Worm (Caenorhabditis elegans) whole organism, L1 larva: ENCODE measurements around the gene F35C5.1.
A peak's percentile ranks its signal among the peaks of the same experiment; 100 is the strongest.

ENCODE experiments used
- C04F5.9 ChIP-seq: sonication (generic microtip); optimal IDR thresholded peaks from 2 replicates; lab custom pipeline; 2016; ENCODE audit warnings: missing genetic modification characterization, missing compliant biosample characterization
- F16B12.6 ChIP-seq: fragments of 150-350 bp; optimal IDR thresholded peaks from 2 replicates; lab custom pipeline; 2014; ENCODE audit warnings: missing biosample characterization, missing genetic modification characterization
- Y116A8C.19 ChIP-seq: sonication (generic microtip); optimal IDR thresholded peaks from 2 replicates; lab custom pipeline; 2016; ENCODE audit warnings: missing compliant biosample characterization, missing genetic modification characterization, borderline replicate concordance
- ama-1 ChIP-seq: fragments of 150-350 bp; optimal IDR thresholded peaks from 2 replicates; lab custom pipeline; 2014
- blmp-1 ChIP-seq: fragments of 150-350 bp; optimal IDR thresholded peaks from 2 replicates; lab custom pipeline; 2014; ENCODE audit warnings: missing biosample characterization, missing genetic modification characterization
- ceh-63 ChIP-seq: fragments of 200-800 bp; sonication (Bioruptor generic); optimal IDR thresholded peaks from 2 replicates; lab custom pipeline; 2018; ENCODE audit warnings: mild to moderate bottlenecking, missing genetic modification characterization, missing compliant biosample characterization
- ceh-8 ChIP-seq: fragments of 200-800 bp; sonication (Bioruptor generic); optimal IDR thresholded peaks from 2 replicates; lab custom pipeline; 2018; ENCODE audit warnings: mild to moderate bottlenecking, missing genetic modification characterization, moderate library complexity, missing compliant biosample characterization
- ceh-82 ChIP-seq, 3 experiments: fragments of 150-350 bp in 1 of 3; sonication (generic microtip) in 2 of 3; optimal IDR thresholded peaks; 2 replicates each; lab custom pipeline; 2014 to 2017; ENCODE audit warnings: missing biosample characterization in 3 of 3, missing genetic modification characterization in 3 of 3
- ceh-90 ChIP-seq: sonication (generic microtip); optimal IDR thresholded peaks from 2 replicates; lab custom pipeline; 2016; ENCODE audit warnings: missing genetic modification characterization, missing compliant biosample characterization
- dpl-1 ChIP-seq, 3 experiments: fragments of 150-350 bp in 2 of 3; sonication (generic microtip) in 1 of 3; optimal IDR thresholded peaks; 2 replicates each; lab custom pipeline; 2014 to 2017; ENCODE audit warnings: missing biosample characterization in 3 of 3, missing genetic modification characterization in 3 of 3, missing genetic modification reagents in 3 of 3
- efl-1 ChIP-seq, 4 experiments: fragments of 150-350 bp; optimal IDR thresholded peaks in 3 of 4; peaks in 1 of 4; 1 replicate in 1 of 4; 2 replicates in 3 of 4; lab custom pipeline; 2014; ENCODE audit warnings: missing biosample characterization in 2 of 4, missing genetic modification characterization in 2 of 4, missing genetic modification reagents in 2 of 4
- egl-13 ChIP-seq: sonication (generic microtip); optimal IDR thresholded peaks from 2 replicates; lab custom pipeline; 2016; ENCODE audit warnings: missing genotype, missing genetic modification reagents, missing genetic modification characterization, missing compliant biosample characterization
- egl-27 ChIP-seq, 2 experiments: fragments of 150-350 bp in 1 of 2; sonication (generic microtip); optimal IDR thresholded peaks; 3 replicates each; lab custom pipeline; 2017 to 2018; ENCODE audit warnings: missing biosample characterization in 2 of 2, missing genetic modification characterization in 2 of 2, missing genetic modification reagents in 2 of 2
- elt-2 ChIP-seq: sonication (generic microtip); optimal IDR thresholded peaks from 2 replicates; lab custom pipeline; 2016; ENCODE audit warnings: missing genetic modification characterization, mild to moderate bottlenecking, inconsistent platforms, missing compliant biosample characterization, missing genetic modification reagents
- elt-3 ChIP-seq, 6 experiments: fragments of 150-350 bp in 1 of 6; sonication (generic microtip); optimal IDR thresholded peaks; 2 replicates each; lab custom pipeline; 2017 to 2018; ENCODE audit warnings: missing biosample characterization in 6 of 6, missing genetic modification characterization in 6 of 6, inconsistent platforms in 1 of 6
- ets-5 ChIP-seq: fragments of 200-800 bp; sonication (Bioruptor generic); IDR thresholded peaks from 2 replicates; pipeline ENCODE4 v1.3.6; 2022; ENCODE audit warnings: missing genetic modification characterization, missing compliant biosample characterization
- fkh-4 ChIP-seq: sonication (generic microtip); optimal IDR thresholded peaks from 2 replicates; lab custom pipeline; 2016; ENCODE audit warnings: missing compliant biosample characterization, missing genetic modification characterization, borderline replicate concordance
- fos-1 ChIP-seq: fragments of 150-350 bp; optimal IDR thresholded peaks from 2 replicates; lab custom pipeline; 2014; ENCODE audit warnings: missing biosample characterization, missing genetic modification characterization
- grh-1 ChIP-seq: fragments of 200-800 bp; sonication (Bioruptor generic); IDR thresholded peaks from 2 replicates; pipeline ENCODE4 v1.3.6; 2022; ENCODE audit warnings: missing genetic modification reagents, missing genetic modification characterization, missing compliant biosample characterization
- hlh-4 ChIP-seq: sonication (generic microtip); optimal IDR thresholded peaks from 2 replicates; lab custom pipeline; 2016; ENCODE audit warnings: mild to moderate bottlenecking, missing genetic modification characterization, missing compliant biosample characterization
- isw-1 ChIP-seq: fragments of 200-800 bp; sonication (Bioruptor generic); IDR thresholded peaks from 2 replicates; pipeline ENCODE4 v1.3.6; 2022; ENCODE audit warnings: missing genetic modification characterization, missing compliant biosample characterization
- lin-35 ChIP-seq, 2 experiments: fragments of 150-350 bp; optimal IDR thresholded peaks; 2 replicates each; lab custom pipeline; 2014; ENCODE audit warnings: missing biosample characterization in 2 of 2, missing genetic modification characterization in 2 of 2, missing genetic modification reagents in 2 of 2
- lin-39 ChIP-seq: fragments of 150-350 bp; optimal IDR thresholded peaks from 2 replicates; lab custom pipeline; 2014; ENCODE audit warnings: missing biosample characterization, missing genetic modification reagents, missing genetic modification characterization
- lir-3 ChIP-seq: sonication (generic microtip); optimal IDR thresholded peaks from 2 replicates; lab custom pipeline; 2016; ENCODE audit warnings: mild to moderate bottlenecking, missing genetic modification characterization, moderate library complexity, missing compliant biosample characterization; ENCODE audit not compliant: poor library complexity
- lsy-2 ChIP-seq, 2 experiments: fragments of 150-350 bp; optimal IDR thresholded peaks; 2 replicates each; lab custom pipeline; 2014; ENCODE audit warnings: missing biosample characterization in 2 of 2, missing genetic modification characterization in 2 of 2
- mef-2 ChIP-seq: fragments of 150-350 bp; optimal IDR thresholded peaks from 2 replicates; lab custom pipeline; 2014; ENCODE audit warnings: missing biosample characterization, missing genetic modification characterization
- nhr-11 ChIP-seq: fragments of 150-350 bp; optimal IDR thresholded peaks from 2 replicates; lab custom pipeline; 2014; ENCODE audit warnings: missing biosample characterization, missing genetic modification characterization
- nhr-12 ChIP-seq: sonication (generic microtip); optimal IDR thresholded peaks from 2 replicates; lab custom pipeline; 2017; ENCODE audit warnings: missing biosample characterization, missing genetic modification characterization
- nhr-19 ChIP-seq: fragments of 200-800 bp; sonication (Bioruptor generic); conservative IDR thresholded peaks from 2 replicates; pipeline ENCODE4 v1.3.6; 2022; ENCODE audit warnings: missing genetic modification characterization, missing compliant biosample characterization
- nhr-20 ChIP-seq: sonication (generic microtip); optimal IDR thresholded peaks from 2 replicates; lab custom pipeline; 2016; ENCODE audit warnings: mild to moderate bottlenecking, missing genetic modification characterization, missing compliant biosample characterization
- nhr-237 ChIP-seq: fragments of 150-350 bp; optimal IDR thresholded peaks from 2 replicates; lab custom pipeline; 2014; ENCODE audit warnings: missing biosample characterization, missing genetic modification characterization
- nhr-28 ChIP-seq: fragments of 150-350 bp; optimal IDR thresholded peaks from 2 replicates; lab custom pipeline; 2014; ENCODE audit warnings: missing biosample characterization, missing genetic modification characterization
- nhr-47 ChIP-seq: sonication (generic microtip); optimal IDR thresholded peaks from 2 replicates; lab custom pipeline; 2016; ENCODE audit warnings: mild to moderate bottlenecking, missing genetic modification characterization, moderate library complexity, missing compliant biosample characterization
- nhr-71 ChIP-seq: sonication (generic microtip); optimal IDR thresholded peaks from 2 replicates; lab custom pipeline; 2016; ENCODE audit warnings: mild to moderate bottlenecking, missing genetic modification characterization, moderate library complexity, missing compliant biosample characterization
- nhr-84 ChIP-seq: sonication (generic microtip); optimal IDR thresholded peaks from 2 replicates; lab custom pipeline; 2017; ENCODE audit warnings: missing biosample characterization, missing genetic modification characterization
- nhr-85 ChIP-seq: sonication (generic microtip); peaks from one replicate; lab custom pipeline; 2016; ENCODE audit warnings: missing genetic modification characterization, inconsistent platforms, missing compliant biosample characterization
- pax-3 ChIP-seq: fragments of 200-800 bp; sonication (Bioruptor generic); optimal IDR thresholded peaks from 2 replicates; lab custom pipeline; 2018; ENCODE audit warnings: mild to moderate bottlenecking, missing genetic modification characterization, moderate library complexity, missing compliant biosample characterization
- pqm-1 ChIP-seq: sonication (generic microtip); optimal IDR thresholded peaks from 3 replicates; lab custom pipeline; 2017; ENCODE audit warnings: missing biosample characterization, missing genetic modification characterization
- snpc-4 ChIP-seq: fragments of 150-350 bp; optimal IDR thresholded peaks from 2 replicates; lab custom pipeline; 2014; ENCODE audit warnings: missing biosample characterization, missing genetic modification characterization
- snu-23 ChIP-seq: sonication (generic microtip); optimal IDR thresholded peaks from 2 replicates; lab custom pipeline; 2016; ENCODE audit warnings: missing genetic modification characterization, missing compliant biosample characterization
- tbx-2 ChIP-seq: sonication (generic microtip); optimal IDR thresholded peaks from 2 replicates; lab custom pipeline; 2016; ENCODE audit warnings: missing genetic modification characterization, missing compliant biosample characterization
- tlp-1 ChIP-seq: fragments of 150-350 bp; optimal IDR thresholded peaks from 2 replicates; lab custom pipeline; 2014; ENCODE audit warnings: missing biosample characterization, missing genetic modification characterization
- unc-86 ChIP-seq: sonication (generic microtip); optimal IDR thresholded peaks from 2 replicates; lab custom pipeline; 2016; ENCODE audit warnings: missing genetic modification characterization, missing compliant biosample characterization
- xbp-1 ChIP-seq: sonication (generic microtip); optimal IDR thresholded peaks from 2 replicates; lab custom pipeline; 2016; ENCODE audit warnings: missing genetic modification characterization, missing compliant biosample characterization
- zip-4 ChIP-seq: fragments of 200-800 bp; sonication (Bioruptor generic); optimal IDR thresholded peaks from 2 replicates; lab custom pipeline; 2018; ENCODE audit warnings: mild to moderate bottlenecking, missing genetic modification characterization, moderate library complexity, missing compliant biosample characterization

F35C5.1 gene

DNA sequence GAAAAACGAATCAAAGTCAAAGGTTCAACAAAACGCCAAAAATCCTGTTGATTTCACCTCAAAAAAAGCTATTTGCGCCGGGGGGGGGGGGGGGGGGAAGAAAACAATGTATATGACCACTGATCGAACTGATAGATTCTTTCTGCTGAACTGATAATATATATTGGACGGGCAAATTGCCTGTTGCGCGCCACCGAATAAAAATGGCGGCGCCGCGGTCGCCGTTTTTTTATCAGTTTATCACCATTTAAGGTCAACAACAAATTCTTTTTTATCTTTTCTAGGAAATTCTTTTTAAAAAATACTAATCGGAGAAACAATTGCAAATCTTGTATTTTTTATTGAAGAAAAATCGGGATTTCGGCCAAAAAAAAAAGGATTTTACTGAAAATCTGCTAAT, 846 bp upstream of the F35C5.1 start:
- no peak for TF ChIP-seq C04F5.9 (tag; lab: Kevin White, UChicago)
- TF ChIP-seq unc-86 (tag; lab: Kevin White, UChicago), result no peak
- peak; percentile 73 for TF ChIP-seq elt-2 (tag; lab: Kevin White, UChicago)
- TF ChIP-seq Y116A8C.19 (tag; lab: Kevin White, UChicago), result no peak
- TF ChIP-seq egl-27 (tag; optimal IDR thresholded peaks at IDR 0.05; lab: Kevin White, UChicago), result no peak
- peak in 1 of 6 experiments; percentile 70 for TF ChIP-seq elt-3 (tag; optimal IDR thresholded peaks at IDR 0.05; lab: Kevin White, UChicago)
- TF ChIP-seq nhr-237 (tag; lab: Kevin White, UChicago), result no peak
- peak; percentile 20 for TF ChIP-seq blmp-1 (tag; lab: Kevin White, UChicago)
- TF ChIP-seq pqm-1, result no peak
- TF ChIP-seq nhr-19 (GFP tag; lab: Robert Waterston, UW), result 0 out of 2 replicates have a peak, but pooled peaks have one; percentile 8
- TF ChIP-seq nhr-28 (tag; lab: Kevin White, UChicago), result no peak
- TF ChIP-seq fos-1, result no peak
- no peak for TF ChIP-seq pax-3 (tag; lab: Kevin White, UChicago)
- no peak for TF ChIP-seq xbp-1
- TF ChIP-seq mef-2 (tag; lab: Kevin White, UChicago), result no peak
- no peak for TF ChIP-seq ceh-63
- TF ChIP-seq isw-1, result no peak
- TF ChIP-seq F16B12.6 (tag; lab: Kevin White, UChicago), result no peak
- no peak for TF ChIP-seq nhr-12
- TF ChIP-seq ets-5 (GFP tag; lab: Robert Waterston, UW), result no peak
- TF ChIP-seq ceh-8 (GFP tag; lab: Kevin White, UChicago), result no peak
- TF ChIP-seq snpc-4, result no peak
- TF ChIP-seq nhr-20 (tag; lab: Kevin White, UChicago), result no peak
- no peak for TF ChIP-seq nhr-47 (tag; lab: Kevin White, UChicago)
- no peak for TF ChIP-seq ceh-90 (tag; lab: Kevin White, UChicago)
- TF ChIP-seq nhr-84 (tag; lab: Kevin White, UChicago), result no peak
- TF ChIP-seq nhr-11 (tag; lab: Kevin White, UChicago), result no peak
- TF ChIP-seq efl-1 (optimal IDR thresholded peaks at IDR 0.05; lab: Kevin White, UChicago), result no peak
- no peak for TF ChIP-seq efl-1 (GFP tag; optimal IDR thresholded peaks at IDR 0.05 in 1 of 2; lab: Kevin White, UChicago)
- no peak for TF ChIP-seq ceh-82 (tag; optimal IDR thresholded peaks at IDR 0.05; lab: Kevin White, UChicago)
- no peak for TF ChIP-seq lin-39 (tag; lab: Kevin White, UChicago)
- no peak for TF ChIP-seq lsy-2 (tag; optimal IDR thresholded peaks at IDR 0.05; lab: Kevin White, UChicago)
- no peak for TF ChIP-seq fkh-4 (tag; lab: Kevin White, UChicago)
- TF ChIP-seq tlp-1 (tag; lab: Kevin White, UChicago), result no peak
- no peak for TF ChIP-seq zip-4

DNA sequence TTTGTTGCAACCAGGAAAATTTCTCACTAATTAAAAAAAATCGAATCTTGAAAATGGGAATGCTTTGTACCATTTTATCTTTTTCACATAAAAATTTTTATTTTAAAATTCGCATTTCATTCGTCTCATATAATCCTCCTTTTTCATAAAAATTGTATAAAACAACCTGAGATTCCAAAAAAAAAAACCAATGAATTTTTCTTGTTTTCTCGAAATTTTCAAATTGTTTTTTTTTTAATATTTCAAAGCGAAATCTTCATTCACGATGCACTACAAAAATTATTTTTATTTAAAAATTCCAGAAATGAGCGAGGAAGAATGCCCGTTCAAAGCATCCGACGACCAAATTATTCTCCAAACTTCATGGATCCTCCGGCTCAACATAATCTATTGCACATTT, 4.4 kb downstream of the F35C5.1 start, which contains the start of gene sra-14:
TSS of gene sra-14 (plus strand) at position 301 of the 400 bp plus-strand sequence.
- TF ChIP-seq nhr-11 (tag; lab: Kevin White, UChicago) (no peak), nhr-71 (tag; lab: Kevin White, UChicago) (no peak), lir-3 (no peak), F16B12.6 (tag; lab: Kevin White, UChicago) (no peak), ceh-90 (tag; lab: Kevin White, UChicago) (no peak), efl-1 (optimal IDR thresholded peaks at IDR 0.05; lab: Kevin White, UChicago) (no peak), efl-1 (GFP tag; optimal IDR thresholded peaks at IDR 0.05 in 1 of 2; lab: Kevin White, UChicago) (no peak), ama-1 (lab: Kevin White, UChicago) (no peak), nhr-28 (tag; lab: Kevin White, UChicago) (no peak), tbx-2 (tag; lab: Kevin White, UChicago) (no peak), dpl-1 (GFP tag; optimal IDR thresholded peaks at IDR 0.05; lab: Kevin White, UChicago) (no peak), grh-1 (GFP tag; lab: Robert Waterston, UW) (no peak), nhr-19 (GFP tag; lab: Robert Waterston, UW) (no peak), egl-13 (tag; lab: Kevin White, UChicago) (no peak), hlh-4 (tag; lab: Kevin White, UChicago) (no peak), snu-23 (GFP tag; lab: Kevin White, UChicago) (no peak), lin-35 (GFP tag; optimal IDR thresholded peaks at IDR 0.05; lab: Kevin White, UChicago) (no peak), ceh-8 (GFP tag; lab: Kevin White, UChicago) (no peak), nhr-85 (tag; lab: Kevin White, UChicago) (no peak), elt-2 (tag; lab: Kevin White, UChicago) (no peak), nhr-47 (tag; lab: Kevin White, UChicago) (no peak)
